Worm (Caenorhabditis elegans) whole organism, mixed stage, embryonic: ENCODE results near the gene nhr-125.

Experiments
- bed-3 ChIP-seq: fragments of 200-800 bp; sonication (Bioruptor generic); optimal IDR thresholded peaks from 3 replicates; lab custom pipeline; 2018; ENCODE audit warnings: mild to moderate bottlenecking, missing genetic modification characterization, moderate library complexity, missing compliant biosample characterization
- ces-1 ChIP-seq: fragments of 150-350 bp; optimal IDR thresholded peaks from 2 replicates; lab custom pipeline; 2014; ENCODE audit warnings: missing biosample characterization, missing genetic modification reagents, missing genetic modification characterization
- hlh-1 ChIP-seq: fragments of 150-350 bp; optimal IDR thresholded peaks from 2 replicates; lab custom pipeline; 2014; ENCODE audit warnings: missing biosample characterization, missing genetic modification reagents, missing genetic modification characterization
- mep-1 ChIP-seq: fragments of 150-350 bp; optimal IDR thresholded peaks from 2 replicates; lab custom pipeline; 2017; ENCODE audit warnings: missing biosample characterization, missing genetic modification reagents, missing genetic modification characterization, inconsistent platforms
- nhr-12 ChIP-seq: fragments of 150-350 bp; optimal IDR thresholded peaks from 2 replicates; lab custom pipeline; 2014; ENCODE audit warnings: missing biosample characterization, missing genetic modification characterization
- nhr-28 ChIP-seq: fragments of 150-350 bp; optimal IDR thresholded peaks from 2 replicates; lab custom pipeline; 2014; ENCODE audit warnings: missing biosample characterization, missing genetic modification characterization
- sptf-1 ChIP-seq: sonication (generic microtip); optimal IDR thresholded peaks from 2 replicates; lab custom pipeline; 2017; ENCODE audit warnings: mild to moderate bottlenecking, missing genetic modification characterization, moderate library complexity, missing compliant biosample characterization
- unc-120 ChIP-seq: sonication (generic microtip); optimal IDR thresholded peaks from 2 replicates; lab custom pipeline; 2017; ENCODE audit warnings: missing genetic modification characterization, missing compliant biosample characterization; ENCODE audit not compliant: poor library complexity, severe bottlenecking
- unc-62 ChIP-seq: fragments of 150-350 bp; optimal IDR thresholded peaks from 2 replicates; lab custom pipeline; 2014; ENCODE audit warnings: missing biosample characterization, missing genetic modification reagents, missing genetic modification characterization

DNA sequence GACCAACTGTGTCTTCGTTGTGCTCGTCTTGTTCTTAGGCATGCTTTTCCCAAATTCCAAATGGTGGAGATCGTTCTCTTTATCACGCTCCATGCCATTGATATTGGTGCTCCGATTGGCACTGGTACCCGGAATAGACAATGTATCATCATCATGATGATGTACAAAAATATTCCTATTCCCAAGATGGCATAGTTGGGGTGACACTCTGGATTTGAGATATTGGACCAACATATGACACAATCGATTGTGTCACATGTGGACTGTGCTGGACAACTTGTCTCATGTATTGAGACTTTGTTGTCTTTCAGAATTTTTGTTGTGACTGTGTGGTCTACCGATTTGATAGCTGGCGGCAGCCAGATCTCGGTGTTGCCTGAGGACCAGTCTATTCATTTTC lies 21.1 kb downstream of the nhr-125 start:
- TF ChIP-seq unc-120 (tag; lab: Kevin White, UChicago) (no peak), hlh-1 (tag; lab: Kevin White, UChicago) (no peak), unc-62 (GFP tag; lab: Kevin White, UChicago) (no peak), nhr-28 (no peak), sptf-1 (tag; lab: Kevin White, UChicago) (no peak), ces-1 (no peak), mep-1 (tag; lab: Kevin White, UChicago) (no peak), nhr-12 (no peak), bed-3 (GFP tag; lab: Kevin White, UChicago) (no peak)
